Worm (Caenorhabditis elegans) whole organism, young adult: ENCODE data around the gene irld-7.

Experiments used
- C06A6.2 ChIP-seq: fragments of 200-800 bp; sonication (Bioruptor generic); conservative IDR thresholded peaks from 2 replicates; pipeline ENCODE4 v1.3.6; 2022; ENCODE audit warnings: missing genetic modification characterization, missing compliant biosample characterization
- atf-7 ChIP-seq: sonication (generic microtip); optimal IDR thresholded peaks from 2 replicates; lab custom pipeline; 2017; ENCODE audit warnings: mild to moderate bottlenecking, missing genetic modification characterization, missing compliant biosample characterization
- egl-18 ChIP-seq: fragments of 200-800 bp; sonication (Bioruptor generic); IDR thresholded peaks from 2 replicates; pipeline ENCODE4 v1.3.6; 2022; ENCODE audit warnings: missing genetic modification reagents, missing genetic modification characterization, missing compliant biosample characterization
- ets-4 ChIP-seq: fragments of 200-800 bp; sonication (Bioruptor generic); optimal IDR thresholded peaks from 2 replicates; lab custom pipeline; 2018; ENCODE audit warnings: mild to moderate bottlenecking, missing genetic modification characterization, missing compliant biosample characterization
- madf-3 ChIP-seq: fragments of 200-800 bp; sonication (Bioruptor generic); IDR thresholded peaks from 2 replicates; pipeline ENCODE4 v1.3.6; 2022; ENCODE audit warnings: missing genetic modification reagents, missing genetic modification characterization, missing compliant biosample characterization
- nhr-179 ChIP-seq: sonication (generic microtip); optimal IDR thresholded peaks from 2 replicates; lab custom pipeline; 2016; ENCODE audit warnings: mild to moderate bottlenecking, missing genetic modification characterization, missing compliant biosample characterization
- unc-62 ChIP-seq: fragments of 150-350 bp; optimal IDR thresholded peaks from 2 replicates; lab custom pipeline; 2014; ENCODE audit warnings: missing biosample characterization, missing genetic modification reagents, missing genetic modification characterization

DNA sequence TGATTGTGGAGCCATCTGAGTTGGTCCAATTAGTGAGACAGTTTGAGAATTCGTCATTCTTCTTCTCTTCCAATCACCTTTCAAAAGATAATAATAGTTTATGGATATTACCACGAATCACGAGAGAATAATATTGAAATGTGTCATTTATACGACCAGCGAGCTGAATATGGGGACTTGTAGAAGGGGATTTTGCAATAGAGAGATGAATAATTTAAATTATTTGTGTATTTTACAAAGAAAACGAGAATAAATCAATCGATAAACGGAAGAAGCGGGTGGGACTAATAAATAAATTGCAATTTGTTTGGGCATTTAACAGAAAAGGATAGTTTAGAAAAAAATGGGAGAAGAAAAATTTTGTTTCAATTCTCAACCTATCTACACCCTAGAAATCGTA is 7.6 kb upstream of the irld-7 start, which contains the start of gene odr-8:
- TF ChIP-seq ets-4 (GFP tag; lab: Kevin White, UChicago) (no peak), nhr-179 (tag; lab: Kevin White, UChicago) (no peak), madf-3 (no peak), egl-18 (GFP tag; lab: Robert Waterston, UW) (no peak), unc-62 (GFP tag; lab: Kevin White, UChicago) (no peak), C06A6.2 (GFP tag; lab: Robert Waterston, UW) (no peak), atf-7 (tag; lab: Kevin White, UChicago) (no peak)
